Fruit fly (Drosophila melanogaster) whole organism, embryonic: ENCODE results near the gene Nf-YC.
A peak's percentile ranks its signal among the peaks of the same experiment; 100 is the strongest.

Experiments
- ATbp ChIP-seq: fragments of 200-800 bp; sonication (Bioruptor generic); optimal IDR thresholded peaks from 2 replicates; lab custom pipeline; 2017; ENCODE audit warnings: missing biosample characterization, mild to moderate bottlenecking, missing genetic modification characterization, missing genetic modification reagents
- Asciz ChIP-seq: fragments of 200-800 bp; sonication (Bioruptor generic); optimal IDR thresholded peaks from 2 replicates; lab custom pipeline; 2017; ENCODE audit warnings: missing biosample characterization, mild to moderate bottlenecking, missing genetic modification characterization, missing genetic modification reagents
- Bgb ChIP-seq: fragments of 200-800 bp; sonication (Bioruptor generic); IDR thresholded peaks from 2 replicates; pipeline ENCODE4 v1.3.6; 2022; ENCODE audit warnings: missing biosample characterization, missing genetic modification characterization; ENCODE audit not compliant: partially characterized antibody
- CG1024 ChIP-seq: fragments of 200-800 bp; sonication (Bioruptor generic); IDR thresholded peaks from 2 replicates; pipeline ENCODE4 v1.3.6; 2022; ENCODE audit warnings: missing biosample characterization, missing genetic modification characterization
- CG10543 ChIP-seq: fragments of 200-800 bp; sonication (Bioruptor generic); optimal IDR thresholded peaks from 3 replicates; lab custom pipeline; 2017; ENCODE audit warnings: missing biosample characterization, mild to moderate bottlenecking, missing genetic modification characterization, moderate library complexity
- CG11504 ChIP-seq: fragments of 200-800 bp; sonication (Bioruptor generic); optimal IDR thresholded peaks from 3 replicates; lab custom pipeline; 2019; ENCODE audit warnings: missing biosample characterization, mild to moderate bottlenecking, missing genetic modification characterization, moderate library complexity
- CG13894 ChIP-seq: fragments of 200-800 bp; sonication (Bioruptor generic); optimal IDR thresholded peaks from 3 replicates; lab custom pipeline; 2018; ENCODE audit warnings: missing biosample characterization, mild to moderate bottlenecking, missing genetic modification characterization, moderate library complexity
- CG14710 ChIP-seq: fragments of 200-800 bp; sonication (Bioruptor generic); optimal IDR thresholded peaks from 3 replicates; lab custom pipeline; 2019; ENCODE audit warnings: missing biosample characterization, mild to moderate bottlenecking, missing genetic modification characterization, moderate library complexity
- CG17186 ChIP-seq: fragments of 200-800 bp; sonication (Bioruptor generic); optimal IDR thresholded peaks from 3 replicates; lab custom pipeline; 2017; ENCODE audit warnings: missing biosample characterization, missing genetic modification reagents, missing genetic modification characterization
- CG17802 ChIP-seq: fragments of 200-800 bp; sonication (Bioruptor generic); optimal IDR thresholded peaks from 2 replicates; lab custom pipeline; 2018; ENCODE audit warnings: missing biosample characterization, mild to moderate bottlenecking, missing genetic modification characterization, moderate library complexity
- CG18476 ChIP-seq: fragments of 200-800 bp; sonication (Bioruptor generic); optimal IDR thresholded peaks from 2 replicates; lab custom pipeline; 2016; ENCODE audit warnings: missing biosample characterization, mild to moderate bottlenecking, missing genetic modification characterization
- CG2875 ChIP-seq: fragments of 200-800 bp; sonication (Bioruptor generic); optimal IDR thresholded peaks from 2 replicates; lab custom pipeline; 2017; ENCODE audit warnings: missing biosample characterization, mild to moderate bottlenecking, missing genetic modification characterization, missing genetic modification reagents
- CG33557 ChIP-seq: fragments of 200-800 bp; sonication (Bioruptor generic); optimal IDR thresholded peaks from 2 replicates; lab custom pipeline; 2019; ENCODE audit warnings: missing biosample characterization, mild to moderate bottlenecking, missing genetic modification characterization, moderate library complexity
- CG3847 ChIP-seq: fragments of 200-800 bp; sonication (Bioruptor generic); IDR thresholded peaks from 2 replicates; pipeline ENCODE4 v1.3.6; 2022; ENCODE audit warnings: missing biosample characterization, missing genetic modification characterization
- CG4730 ChIP-seq: fragments of 200-800 bp; sonication (Bioruptor generic); IDR thresholded peaks from 2 replicates; pipeline ENCODE4 v1.3.6; 2022; ENCODE audit warnings: missing biosample characterization, missing genetic modification characterization
- CG6254 ChIP-seq: fragments of 200-800 bp; sonication (Bioruptor generic); optimal IDR thresholded peaks from 3 replicates; lab custom pipeline; 2017; ENCODE audit warnings: mild to moderate bottlenecking, missing biosample characterization, missing genetic modification reagents, missing genetic modification characterization
- CG8089 ChIP-seq: fragments of 200-800 bp; sonication (Bioruptor generic); optimal IDR thresholded peaks from 3 replicates; lab custom pipeline; 2016; ENCODE audit warnings: missing biosample characterization, missing genetic modification characterization
- CG8281 ChIP-seq: fragments of 200-800 bp; sonication (Bioruptor generic); optimal IDR thresholded peaks from 2 replicates; lab custom pipeline; 2018; ENCODE audit warnings: missing biosample characterization, mild to moderate bottlenecking, missing genetic modification characterization, moderate library complexity
- CG8388 ChIP-seq: fragments of 200-800 bp; sonication (Bioruptor generic); optimal IDR thresholded peaks from 2 replicates; lab custom pipeline; 2019; ENCODE audit warnings: missing biosample characterization, mild to moderate bottlenecking, missing genetic modification characterization, moderate library complexity
- CHES-1-like ChIP-seq: fragments of 200-800 bp; sonication (Bioruptor generic); optimal IDR thresholded peaks from 2 replicates; lab custom pipeline; 2016; ENCODE audit warnings: missing biosample characterization, missing genetic modification characterization
- D19A ChIP-seq: fragments of 200-800 bp; optimal IDR thresholded peaks from 3 replicates; lab custom pipeline; 2019; ENCODE audit warnings: missing biosample characterization, mild to moderate bottlenecking, missing genetic modification characterization, moderate library complexity
- Drgx ChIP-seq: fragments of 200-800 bp; sonication (Bioruptor generic); IDR thresholded peaks from 2 replicates; pipeline ENCODE4 v1.3.6; 2022; ENCODE audit warnings: missing biosample characterization, missing genetic modification characterization
- Ets97D ChIP-seq: fragments of 200-800 bp; sonication (Bioruptor generic); optimal IDR thresholded peaks from 3 replicates; lab custom pipeline; 2016; ENCODE audit warnings: missing biosample characterization, missing genetic modification characterization
- GATAe ChIP-seq: fragments of 200-800 bp; sonication (Bioruptor generic); conservative IDR thresholded peaks from 2 replicates; pipeline ENCODE4 v1.3.6; 2022; ENCODE audit warnings: missing biosample characterization, missing genetic modification characterization
- HLH4C ChIP-seq: fragments of 200-800 bp; sonication (Bioruptor generic); IDR thresholded peaks from 3 replicates; pipeline ENCODE4 v1.3.6; 2022; ENCODE audit warnings: missing biosample characterization, missing genetic modification characterization; ENCODE audit not compliant: partially characterized antibody
- HmgD ChIP-seq: fragments of 200-800 bp; sonication (Bioruptor generic); optimal IDR thresholded peaks from 3 replicates; lab custom pipeline; 2016; ENCODE audit warnings: missing biosample characterization, missing genetic modification characterization
- MBD-R2 ChIP-seq: fragments of 200-800 bp; sonication (Bioruptor generic); IDR thresholded peaks from 2 replicates; pipeline ENCODE4 v1.3.6; 2022; ENCODE audit warnings: missing biosample characterization, missing genetic modification characterization
- Med ChIP-seq: fragments of 200-800 bp; sonication (Bioruptor generic); peaks from one replicate; lab custom pipeline; 2016; ENCODE audit warnings: missing biosample characterization, missing genetic modification characterization, mild to moderate bottlenecking, inconsistent platforms, moderate library complexity
- Six4 ChIP-seq: fragments of 200-800 bp; sonication (Bioruptor generic); optimal IDR thresholded peaks from 2 replicates; lab custom pipeline; 2016; ENCODE audit warnings: missing biosample characterization, missing genetic modification characterization
- Spps ChIP-seq: fragments of 200-800 bp; sonication (Bioruptor generic); optimal IDR thresholded peaks from 2 replicates; lab custom pipeline; 2018; ENCODE audit warnings: missing biosample characterization, mild to moderate bottlenecking, missing genetic modification characterization
- Sry-β ChIP-seq: fragments of 200-800 bp; sonication (Bioruptor generic); optimal IDR thresholded peaks from 2 replicates; lab custom pipeline; 2018; ENCODE audit warnings: missing biosample characterization, mild to moderate bottlenecking, missing genetic modification characterization, moderate library complexity
- bcd ChIP-seq: fragments of 200-800 bp; sonication (Bioruptor generic); optimal IDR thresholded peaks from 2 replicates; lab custom pipeline; 2017; ENCODE audit warnings: missing biosample characterization, mild to moderate bottlenecking, missing genetic modification characterization
- cato ChIP-seq: fragments of 200-800 bp; sonication (Bioruptor generic); optimal IDR thresholded peaks from 2 replicates; lab custom pipeline; 2016; ENCODE audit warnings: missing biosample characterization, missing genetic modification characterization, borderline replicate concordance
- crp ChIP-seq, 2 experiments: fragments of 200-800 bp; sonication (Bioruptor generic); optimal IDR thresholded peaks; 2 replicates in 1 of 2; 3 replicates in 1 of 2; lab custom pipeline; 2017; ENCODE audit warnings: missing biosample characterization in 2 of 2, missing genetic modification characterization in 2 of 2, mild to moderate bottlenecking in 1 of 2, moderate library complexity in 1 of 2
- emc ChIP-seq: fragments of 200-800 bp; sonication (Bioruptor generic); optimal IDR thresholded peaks from 2 replicates; lab custom pipeline; 2016; ENCODE audit warnings: missing biosample characterization, missing genetic modification characterization
- eyg ChIP-seq: fragments of 200-800 bp; sonication (Bioruptor generic); optimal IDR thresholded peaks from 3 replicates; lab custom pipeline; 2016; ENCODE audit warnings: missing biosample characterization, missing genetic modification characterization
- gcm2 ChIP-seq: fragments of 200-800 bp; sonication (Bioruptor generic); optimal IDR thresholded peaks from 2 replicates; lab custom pipeline; 2016; ENCODE audit warnings: missing biosample characterization, missing genetic modification characterization
- gem ChIP-seq: fragments of 200-800 bp; sonication (Bioruptor generic); optimal IDR thresholded peaks from 2 replicates; lab custom pipeline; 2019; ENCODE audit warnings: missing biosample characterization, mild to moderate bottlenecking, missing genetic modification characterization, moderate library complexity
- her ChIP-seq: fragments of 200-800 bp; sonication (Bioruptor generic); optimal IDR thresholded peaks from 2 replicates; lab custom pipeline; 2016; ENCODE audit warnings: missing biosample characterization, missing genetic modification characterization
- hth ChIP-seq: fragments of >200 bp; optimal IDR thresholded peaks from 2 replicates; lab custom pipeline; 2017; ENCODE audit warnings: inconsistent platforms
- lov ChIP-seq, 2 experiments: fragments of 200-800 bp in 1 of 2; fragments of >200 bp in 1 of 2; sonication (Bioruptor generic) in 1 of 2; IDR thresholded peaks in 1 of 2; optimal IDR thresholded peaks in 1 of 2; 2 replicates in 1 of 2; 3 replicates in 1 of 2; pipeline versions ENCODE4 v1.3.6 to Lab custom; 2017 to 2022; ENCODE audit warnings: missing biosample characterization in 1 of 2, missing genetic modification characterization in 1 of 2
- mld ChIP-seq: fragments of 200-800 bp; sonication (Bioruptor generic); IDR thresholded peaks from 3 replicates; pipeline ENCODE4 v1.3.6; 2022; ENCODE audit warnings: missing biosample characterization, missing genetic modification characterization; ENCODE audit not compliant: partially characterized antibody
- nau ChIP-seq: fragments of 200-800 bp; sonication (Bioruptor generic); optimal IDR thresholded peaks from 3 replicates; lab custom pipeline; 2017; ENCODE audit warnings: missing biosample characterization, mild to moderate bottlenecking, missing genetic modification characterization, missing genetic modification reagents
- run ChIP-seq: fragments of 200-800 bp; sonication (Bioruptor generic); optimal IDR thresholded peaks from 3 replicates; lab custom pipeline; 2018; ENCODE audit warnings: missing biosample characterization, mild to moderate bottlenecking, missing genetic modification characterization
- shn ChIP-seq: fragments of 200-800 bp; sonication (Bioruptor generic); optimal IDR thresholded peaks from 3 replicates; lab custom pipeline; 2016; ENCODE audit warnings: missing biosample characterization, missing genetic modification characterization
- stwl ChIP-seq: fragments of 200-800 bp; sonication (Bioruptor generic); optimal IDR thresholded peaks from 3 replicates; lab custom pipeline; 2018; ENCODE audit warnings: missing biosample characterization, mild to moderate bottlenecking, missing genetic modification characterization, moderate library complexity
- ttk ChIP-seq: fragments of 200-800 bp; sonication (Bioruptor generic); IDR thresholded peaks from 2 replicates; pipeline ENCODE4 v2.1.2; 2022; ENCODE audit warnings: missing biosample characterization, missing genetic modification characterization
- vvl ChIP-seq: fragments of 200-800 bp; sonication (Bioruptor generic); IDR thresholded peaks from 2 replicates; pipeline ENCODE4 v1.3.6; 2022; ENCODE audit warnings: missing biosample characterization, missing genetic modification characterization

The Nf-YC gene

DNA sequence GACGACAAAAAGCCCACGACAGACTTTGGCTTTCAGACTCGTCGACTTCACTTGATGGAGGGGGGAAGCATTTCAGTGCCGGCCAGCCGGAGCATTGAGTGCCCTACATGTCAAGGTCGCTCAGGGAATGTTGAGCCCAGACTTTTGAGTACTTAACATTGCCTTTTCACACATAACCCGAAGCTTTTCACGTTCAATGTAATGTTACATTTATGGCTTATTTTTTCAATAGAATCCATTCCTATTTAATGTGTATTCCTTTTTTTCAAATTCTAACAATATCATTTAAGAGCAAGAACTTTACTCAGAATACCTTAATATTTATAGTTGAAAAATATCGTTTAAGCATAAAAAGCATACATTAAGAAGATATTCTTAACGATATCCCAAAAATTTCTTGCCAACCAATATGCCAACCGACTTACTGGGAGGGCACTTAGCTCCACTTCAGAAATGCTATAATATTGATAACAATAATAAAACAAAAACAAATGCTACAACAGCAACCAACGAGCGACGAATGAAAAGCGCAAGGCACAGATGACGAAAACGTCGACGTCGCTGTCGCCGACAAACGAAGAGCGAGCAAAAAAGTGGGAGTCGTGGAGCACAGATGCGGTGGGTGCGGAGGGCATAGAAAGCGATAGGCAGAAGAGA is 39.2 kb upstream of the Nf-YC start (continued):
- no peak for TF ChIP-seq eyg (GFP tag; lab: Kevin White, UChicago)
- 0 out of 2 replicates have a peak, but pooled peaks have one; percentile 16 for TF ChIP-seq MBD-R2 (GFP tag; lab: Robert Waterston, UW)
- TF ChIP-seq cato (GFP tag; lab: Kevin White, UChicago) = peak; percentile 62
- TF ChIP-seq CG2875 (GFP tag; lab: Kevin White, UChicago) = no peak
- peak; percentile 76 for TF ChIP-seq CG14710 (tag; lab: Kevin White, UChicago)
- no peak for TF ChIP-seq Sry-β (GFP tag; lab: Kevin White, UChicago)
- TF ChIP-seq stwl (tag; lab: Kevin White, UChicago) = no peak
- 0 out of 2 replicates have a peak, but pooled peaks have one; percentile 34 for TF ChIP-seq GATAe (GFP tag; lab: Robert Waterston, UW)
- peak; percentile 69 for TF ChIP-seq her
- TF ChIP-seq bcd = peak; percentile 88
- TF ChIP-seq HmgD (GFP tag; lab: Kevin White, UChicago) = no peak
- peak; percentile 67; the same call in 1 of the 2 replicates for TF ChIP-seq vvl (GFP tag; lab: Robert Waterston, UW)
- TF ChIP-seq CG8281 (tag; lab: Kevin White, UChicago) = peak; percentile 66
- TF ChIP-seq gcm2 (GFP tag; lab: Kevin White, UChicago) = no peak
- TF ChIP-seq Bgb (GFP tag; lab: Robert Waterston, UW) = no peak
- TF ChIP-seq CG17186 (GFP tag; lab: Kevin White, UChicago) = peak; percentile 26
- TF ChIP-seq emc (GFP tag; lab: Kevin White, UChicago) = peak; percentile 71
- peak; percentile 23 for TF ChIP-seq run
- no peak for TF ChIP-seq mld
- no peak for TF ChIP-seq HLH4C (GFP tag; lab: Robert Waterston, UW)
- no peak for TF ChIP-seq CG17802 (tag; lab: Kevin White, UChicago)
- TF ChIP-seq Six4 (GFP tag; lab: Kevin White, UChicago) = peak; percentile 70
- peak; percentile 62 for TF ChIP-seq CG4730 (GFP tag; lab: Robert Waterston, UW)
- peak; percentile 77 for TF ChIP-seq CG8388 (GFP tag; lab: Kevin White, UChicago)
- TF ChIP-seq CG10543 (GFP tag; lab: Kevin White, UChicago) = peak; percentile 1
- TF ChIP-seq Med = peak; percentile 88
- TF ChIP-seq CG1024 (GFP tag; lab: Robert Waterston, UW) = no peak
- no peak for TF ChIP-seq lov (optimal IDR thresholded peaks at IDR 0.05; lab: Kevin White, UChicago)
- TF ChIP-seq lov (GFP tag; IDR thresholded peaks at IDR 0.05; lab: Robert Waterston, UW) = 0 out of 3 replicates have a peak, but pooled peaks have one; percentile 37
- no peak for TF ChIP-seq crp (GFP tag; optimal IDR thresholded peaks at IDR 0.05; lab: Kevin White, UChicago)
- no peak for TF ChIP-seq CHES-1-like (GFP tag; lab: Kevin White, UChicago)
- TF ChIP-seq Drgx (GFP tag; lab: Robert Waterston, UW) = peak; percentile 44
- no peak for TF ChIP-seq Ets97D (GFP tag; lab: Kevin White, UChicago)
- peak; percentile 54 for TF ChIP-seq CG3847 (GFP tag; lab: Robert Waterston, UW)
- TF ChIP-seq CG13894 = peak; percentile 38
- peak; percentile 71 for TF ChIP-seq nau (GFP tag; lab: Kevin White, UChicago)
- peak; percentile 82 for TF ChIP-seq Asciz
- peak; percentile 80 for TF ChIP-seq D19A (tag; lab: Kevin White, UChicago)
- TF ChIP-seq CG6254 (GFP tag; lab: Kevin White, UChicago) = peak; percentile 48
- no peak for TF ChIP-seq shn
- no peak for TF ChIP-seq hth (lab: Kevin White, UChicago)
- peak; percentile 91 for TF ChIP-seq CG11504 (tag; lab: Kevin White, UChicago)
- TF ChIP-seq CG33557 (GFP tag; lab: Kevin White, UChicago) = no peak
- TF ChIP-seq gem (tag; lab: Kevin White, UChicago) = peak; percentile 72
- TF ChIP-seq Spps (tag; lab: Kevin White, UChicago) = peak; percentile 52
- TF ChIP-seq ttk (GFP tag; lab: Robert Waterston, UW) = peak; percentile 64
- TF ChIP-seq CG18476 = peak; percentile 82
- peak; percentile 64 for TF ChIP-seq CG8089 (GFP tag; lab: Kevin White, UChicago)
- TF ChIP-seq ATbp (GFP tag; lab: Kevin White, UChicago) = peak; percentile 75
